Fruit fly (Drosophila melanogaster) whole organism, adult: Measurements from ENCODE around the gene pcx.
A peak's percentile ranks its signal among the peaks of the same experiment; 100 is the strongest.

Experiments used
- CG11617 ChIP-seq: fragments of 200-800 bp; sonication (Bioruptor generic); optimal IDR thresholded peaks from 2 replicates; lab custom pipeline; 2017; ENCODE audit warnings: mild to moderate bottlenecking, missing biosample characterization, missing genetic modification reagents, missing genetic modification characterization
- CG12768 ChIP-seq: fragments of 200-800 bp; sonication (Bioruptor generic); optimal IDR thresholded peaks from 2 replicates; lab custom pipeline; 2017; ENCODE audit warnings: missing biosample characterization, missing genetic modification characterization, mild to moderate bottlenecking, moderate library complexity, missing genetic modification reagents
- CG14711 ChIP-seq: fragments of 200-800 bp; sonication (Bioruptor generic); optimal IDR thresholded peaks from 2 replicates; lab custom pipeline; 2018; ENCODE audit warnings: missing biosample characterization, mild to moderate bottlenecking, missing genetic modification characterization, moderate library complexity
- CG1620 ChIP-seq: fragments of 200-800 bp; sonication (Bioruptor generic); optimal IDR thresholded peaks from 2 replicates; lab custom pipeline; 2016; ENCODE audit warnings: missing biosample characterization, missing genetic modification characterization
- CG33017 ChIP-seq: fragments of 200-800 bp; sonication (Bioruptor generic); optimal IDR thresholded peaks from 2 replicates; lab custom pipeline; 2018; ENCODE audit warnings: missing biosample characterization, mild to moderate bottlenecking, missing genetic modification characterization, moderate library complexity
- CG5204 ChIP-seq: fragments of 200-800 bp; sonication (Bioruptor generic); optimal IDR thresholded peaks from 2 replicates; lab custom pipeline; 2016; ENCODE audit warnings: missing biosample characterization, missing genetic modification characterization
- CG7045 ChIP-seq: fragments of 200-800 bp; sonication (Bioruptor generic); optimal IDR thresholded peaks from 2 replicates; lab custom pipeline; 2017; ENCODE audit warnings: missing biosample characterization, mild to moderate bottlenecking, missing genetic modification characterization
- CG7101 ChIP-seq: fragments of 200-800 bp; sonication (Bioruptor generic); optimal IDR thresholded peaks from 2 replicates; lab custom pipeline; 2018; ENCODE audit warnings: missing biosample characterization, mild to moderate bottlenecking, missing genetic modification characterization, moderate library complexity
- Clk ChIP-seq: fragments of 200-800 bp; sonication (Bioruptor generic); optimal IDR thresholded peaks from 2 replicates; lab custom pipeline; 2017; ENCODE audit warnings: missing biosample characterization, missing genetic modification characterization
- Crg-1 ChIP-seq: fragments of 200-800 bp; sonication (Bioruptor generic); optimal IDR thresholded peaks from 2 replicates; lab custom pipeline; 2016; ENCODE audit warnings: missing biosample characterization, missing genetic modification characterization
- Hr96 ChIP-seq: fragments of 200-800 bp; sonication (Bioruptor generic); optimal IDR thresholded peaks from 2 replicates; lab custom pipeline; 2016; ENCODE audit warnings: missing biosample characterization, missing genetic modification characterization
- Mnt ChIP-seq: fragments of 200-800 bp; sonication (Bioruptor generic); optimal IDR thresholded peaks from 2 replicates; lab custom pipeline; 2016; ENCODE audit warnings: missing biosample characterization, mild to moderate bottlenecking, missing genetic modification characterization
- bab1 ChIP-seq: fragments of 200-800 bp; sonication (Bioruptor generic); optimal IDR thresholded peaks from 3 replicates; lab custom pipeline; 2019; ENCODE audit warnings: missing biosample characterization, mild to moderate bottlenecking, missing genetic modification characterization, moderate library complexity
- cic ChIP-seq: fragments of 200-800 bp; sonication (Bioruptor generic); optimal IDR thresholded peaks from 2 replicates; lab custom pipeline; 2017; ENCODE audit warnings: missing biosample characterization, mild to moderate bottlenecking, missing genetic modification characterization, moderate library complexity
- cnc ChIP-seq, 2 experiments: fragments of >200 bp; optimal IDR thresholded peaks; 2 replicates each; lab custom pipeline; 2017
- kay ChIP-seq: fragments of 200-800 bp; sonication (Bioruptor generic); peaks from one replicate; lab custom pipeline; 2016; ENCODE audit warnings: missing biosample characterization, missing genetic modification characterization, borderline replicate concordance
- ovo ChIP-seq: fragments of 200-800 bp; sonication (Bioruptor generic); optimal IDR thresholded peaks from 2 replicates; lab custom pipeline; 2016; ENCODE audit warnings: missing biosample characterization, missing genetic modification characterization
- pad ChIP-seq: fragments of 200-800 bp; sonication (Bioruptor generic); optimal IDR thresholded peaks from 3 replicates; lab custom pipeline; 2017; ENCODE audit warnings: missing biosample characterization, missing genetic modification characterization, mild to moderate bottlenecking, moderate library complexity, missing genetic modification reagents
- tj ChIP-seq: fragments of 200-800 bp; sonication (Bioruptor generic); optimal IDR thresholded peaks from 3 replicates; lab custom pipeline; 2017; ENCODE audit warnings: missing biosample characterization, mild to moderate bottlenecking, missing genetic modification characterization, moderate library complexity
- toe ChIP-seq: fragments of 200-800 bp; sonication (Bioruptor generic); optimal IDR thresholded peaks from 2 replicates; lab custom pipeline; 2016; ENCODE audit warnings: missing biosample characterization, missing genetic modification characterization

Gene pcx

DNA sequence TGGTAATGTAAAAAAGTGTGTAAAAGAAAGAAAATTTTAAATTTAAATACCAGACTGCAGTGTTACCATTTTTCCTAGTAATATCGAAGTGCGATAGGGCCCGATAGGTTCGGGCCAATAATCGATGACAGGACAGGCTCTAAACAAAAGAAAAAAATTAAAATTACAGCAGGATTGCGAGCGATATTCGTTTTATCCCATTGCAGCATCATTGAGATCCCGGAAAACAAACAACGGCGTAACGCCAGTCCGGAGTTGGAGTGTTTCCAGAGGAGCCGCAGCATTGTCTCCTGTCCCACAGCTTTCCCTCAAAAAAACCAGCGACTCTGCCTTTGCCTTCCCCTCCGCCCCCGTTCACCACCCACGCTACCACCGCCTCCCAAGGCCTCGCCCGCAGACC is at the start of gene pcx:
pcx (plus strand) TSS at position 159 of the 400 bp plus-strand sequence.
- TF ChIP-seq CG11617 (no peak), Hr96 (GFP tag; lab: Kevin White, UChicago) (no peak), cic (GFP tag; lab: Kevin White, UChicago) (no peak), cnc (optimal IDR thresholded peaks at IDR 0.05; lab: Kevin White, UChicago) (no peak)

DNA sequence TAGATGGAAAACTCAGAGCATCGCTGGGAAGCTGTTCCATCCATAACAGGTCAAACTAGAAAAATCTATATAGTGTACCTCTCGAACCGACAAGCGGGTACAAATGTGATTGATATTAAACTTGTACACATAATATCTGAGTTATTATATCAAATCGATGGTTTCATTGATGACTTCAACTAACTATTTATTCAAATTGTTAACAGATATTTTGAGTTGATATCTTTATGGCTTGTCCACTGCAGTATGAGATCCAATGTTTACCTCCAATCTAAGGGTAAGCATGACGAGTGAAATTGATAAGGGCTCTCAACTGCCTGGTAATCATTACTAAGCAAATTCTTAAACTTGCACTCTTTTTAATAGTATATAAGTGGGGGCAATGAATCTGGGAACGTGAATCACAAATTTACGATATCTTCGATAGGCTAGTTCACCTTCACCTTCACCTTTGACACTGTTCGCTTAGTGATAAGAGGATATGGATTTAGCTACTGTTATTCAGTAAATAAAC is 49.1 kb upstream of the pcx start, which contains the start of gene Cyp4d2:
Cyp4d2 (plus strand) TSS at position 51 of the 514 bp plus-strand sequence.
- TF ChIP-seq Crg-1 (no peak), CG7045 (GFP tag; lab: Kevin White, UChicago) (no peak), CG5204 (GFP tag; lab: Kevin White, UChicago) (no peak), kay (GFP tag; lab: Kevin White, UChicago) (no peak), Clk (GFP tag; lab: Kevin White, UChicago) (no peak), pad (GFP tag; lab: Kevin White, UChicago) (no peak), CG11617 (no peak), Hr96 (GFP tag; lab: Kevin White, UChicago) (no peak), cnc (optimal IDR thresholded peaks at IDR 0.05; lab: Kevin White, UChicago) (peak; percentile 75 to 93), tj (GFP tag; lab: Kevin White, UChicago) (peak; percentile 24), cic (GFP tag; lab: Kevin White, UChicago) (no peak), CG1620 (GFP tag; lab: Kevin White, UChicago) (no peak)

DNA sequence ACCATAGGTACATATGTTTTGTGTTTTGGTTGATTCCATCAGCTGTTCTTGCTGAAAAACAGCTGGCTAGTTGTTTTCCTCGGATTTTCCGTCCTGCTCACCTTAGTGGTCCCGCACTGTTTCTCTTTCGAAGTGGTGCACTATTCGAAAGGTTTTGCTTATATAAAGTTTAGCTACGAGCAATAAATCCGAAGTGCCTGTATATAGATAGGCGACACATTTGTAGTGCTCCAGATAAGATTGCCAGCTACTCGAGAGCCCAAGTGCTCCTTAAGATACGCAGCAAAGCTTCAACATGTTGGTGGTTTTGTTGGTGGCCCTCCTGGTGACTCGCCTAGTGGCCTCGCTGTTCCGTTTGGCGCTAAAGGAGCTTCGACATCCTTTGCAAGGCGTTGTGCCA is 46.3 kb upstream of the pcx start, which contains the start of gene Cyp4ae1:
Cyp4ae1 (plus strand) TSS at position 206 of the 400 bp plus-strand sequence.
- TF ChIP-seq cic (GFP tag; lab: Kevin White, UChicago) (peak; percentile 25), toe (no peak), Mnt (peak; percentile 16), Crg-1 (no peak)

DNA sequence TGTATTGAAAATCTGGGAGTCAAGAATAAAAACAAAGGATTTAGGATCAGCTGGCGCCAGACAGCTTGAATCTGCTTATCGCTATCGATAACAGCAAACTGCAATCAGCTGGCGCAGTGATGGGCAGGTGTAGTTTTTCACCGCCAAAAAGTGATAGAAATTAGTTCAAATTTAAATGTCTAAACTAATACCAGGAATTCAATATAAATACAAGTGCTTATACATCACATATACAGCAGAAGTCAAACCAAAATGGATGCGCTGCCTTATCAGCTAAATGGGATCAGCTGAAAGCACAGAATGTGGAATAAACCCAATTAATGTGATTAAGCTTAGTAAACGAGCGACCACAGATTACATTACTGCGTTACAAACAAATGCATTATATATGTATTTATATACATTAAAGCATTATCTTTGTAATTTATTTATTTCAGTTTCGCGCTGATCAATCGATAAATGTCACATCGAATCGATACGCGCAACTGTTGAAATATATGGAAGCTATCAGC is 44.3 kb upstream of the pcx start, which contains the start of gene pn:
pn (plus strand) TSS at position 462 of the 512 bp plus-strand sequence.
- TF ChIP-seq ovo (GFP tag; lab: Kevin White, UChicago) (no peak), cnc (optimal IDR thresholded peaks at IDR 0.05; lab: Kevin White, UChicago) (no peak), CG11617 (peak; percentile 41), CG33017 (tag; lab: Kevin White, UChicago) (no peak), Mnt (peak; percentile 33), tj (GFP tag; lab: Kevin White, UChicago) (peak; percentile 31), cic (GFP tag; lab: Kevin White, UChicago) (peak; percentile 14), Hr96 (GFP tag; lab: Kevin White, UChicago) (no peak), CG14711 (tag; lab: Kevin White, UChicago) (no peak), CG1620 (GFP tag; lab: Kevin White, UChicago) (no peak), CG12768 (GFP tag; lab: Kevin White, UChicago) (no peak), CG5204 (GFP tag; lab: Kevin White, UChicago) (no peak), CG7101 (tag; lab: Kevin White, UChicago) (no peak), toe (no peak), CG7045 (GFP tag; lab: Kevin White, UChicago) (no peak), bab1 (GFP tag; lab: Kevin White, UChicago) (peak; percentile 6), pad (GFP tag; lab: Kevin White, UChicago) (no peak), Crg-1 (no peak), Clk (GFP tag; lab: Kevin White, UChicago) (no peak), kay (GFP tag; lab: Kevin White, UChicago) (no peak)

DNA sequence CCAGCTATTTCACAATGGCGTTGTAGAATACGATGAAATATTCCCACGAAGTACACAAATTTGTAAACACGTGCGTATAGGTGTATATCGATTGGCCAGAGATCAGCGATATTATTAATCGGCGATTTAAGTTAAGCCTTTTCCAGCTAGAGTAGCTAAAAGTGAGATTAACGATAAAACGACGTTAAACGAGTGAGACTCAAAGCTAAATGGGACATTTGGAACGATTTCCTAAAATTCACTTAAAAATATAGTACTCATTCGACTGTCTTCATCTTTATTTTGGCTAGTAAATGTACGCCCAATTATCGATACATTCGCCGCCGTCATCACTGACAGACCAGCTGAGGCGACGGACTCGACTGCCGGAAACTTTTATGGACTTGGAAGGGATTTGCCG is 40.5 kb upstream of the pcx start, which contains the start of the genes Nmd3 and CG17776:
Nmd3 (minus strand) TSS at position 106 of the 400 bp plus-strand sequence.
CG17776 (plus strand) TSS at position 163 of the 400 bp plus-strand sequence.
- TF ChIP-seq CG7101 (tag; lab: Kevin White, UChicago) (peak; percentile 24), cic (GFP tag; lab: Kevin White, UChicago) (peak; percentile 13), Mnt (peak; percentile 99), tj (GFP tag; lab: Kevin White, UChicago) (peak; percentile 10), CG11617 (peak; percentile 5), CG14711 (tag; lab: Kevin White, UChicago) (no peak), Hr96 (GFP tag; lab: Kevin White, UChicago) (no peak), bab1 (GFP tag; lab: Kevin White, UChicago) (peak; percentile 45)

DNA sequence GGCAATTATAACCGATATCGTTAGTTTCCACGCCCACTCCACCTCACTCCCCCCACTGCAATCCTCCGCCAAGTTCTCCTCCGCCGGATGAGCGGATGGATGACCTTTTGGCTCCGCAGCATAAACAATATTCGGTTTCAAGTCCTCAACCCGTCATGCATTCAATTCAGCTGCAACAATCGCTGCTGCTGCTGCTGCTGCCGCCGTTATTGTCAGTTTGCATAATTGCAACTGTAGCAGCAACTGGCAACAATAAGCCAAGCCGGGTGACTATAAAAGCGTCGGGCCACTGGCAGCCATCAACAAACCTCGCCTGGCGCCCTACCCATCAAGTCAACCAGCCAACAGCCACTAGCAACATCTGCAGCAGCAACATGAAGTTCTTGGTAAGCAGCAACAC is 38.5 kb upstream of the pcx start, which contains the start of gene CG17777:
CG17777 (plus strand) TSS at position 301 of the 400 bp plus-strand sequence.
- TF ChIP-seq ovo (GFP tag; lab: Kevin White, UChicago): no peak
- no peak for TF ChIP-seq CG7045 (GFP tag; lab: Kevin White, UChicago)
- no peak for TF ChIP-seq CG1620 (GFP tag; lab: Kevin White, UChicago)
- no peak for TF ChIP-seq CG11617
- TF ChIP-seq CG7101 (tag; lab: Kevin White, UChicago): no peak
- TF ChIP-seq CG33017 (tag; lab: Kevin White, UChicago): no peak

DNA sequence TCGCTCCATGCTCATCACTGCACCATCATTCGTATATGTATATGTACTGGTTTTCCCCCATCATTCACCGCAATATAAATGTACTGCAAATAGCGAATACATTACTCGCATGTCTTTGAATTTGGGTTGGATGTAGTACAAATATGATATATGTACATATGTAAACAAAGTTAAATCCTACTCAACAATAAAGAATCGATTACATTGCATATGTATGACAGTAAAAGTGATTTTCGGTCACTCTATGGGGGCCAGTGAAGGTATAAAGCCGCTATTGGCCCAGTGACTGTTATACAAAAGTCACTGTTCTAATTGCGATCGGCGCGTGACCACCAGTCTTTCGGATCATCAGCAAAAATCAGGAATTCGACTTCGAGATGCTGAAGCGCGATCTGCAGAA is 37.6 kb upstream of the pcx start, which contains the start of gene CG3457:
CG3457 (plus strand) TSS at position 301 of the 400 bp plus-strand sequence.
- TF ChIP-seq Crg-1 (no peak), pad (GFP tag; lab: Kevin White, UChicago) (peak; percentile 15)
